Fruit fly (Drosophila melanogaster) whole organism: ENCODE data around the gene CG15643.

ENCODE experiments used
- CG8478 ChIP-seq: fragments of >200 bp; optimal IDR thresholded peaks from 2 replicates; lab custom pipeline; 2018; ENCODE audit warnings: inconsistent platforms
- Dll ChIP-seq: fragments of >200 bp; optimal IDR thresholded peaks from 2 replicates; lab custom pipeline; 2017
- EcR ChIP-seq, 2 experiments: fragments of >200 bp; optimal IDR thresholded peaks; 2 replicates each; lab custom pipeline; 2017; ENCODE audit warnings: missing biosample characterization in 2 of 2, missing genetic modification characterization in 2 of 2, missing genetic modification reagents in 2 of 2
- psq ChIP-seq: fragments of >200 bp; optimal IDR thresholded peaks from 2 replicates; lab custom pipeline; 2017
- usp ChIP-seq: fragments of >200 bp; optimal IDR thresholded peaks from 2 replicates; lab custom pipeline; 2017; ENCODE audit warnings: missing biosample characterization, missing genetic modification characterization, mixed read lengths

DNA sequence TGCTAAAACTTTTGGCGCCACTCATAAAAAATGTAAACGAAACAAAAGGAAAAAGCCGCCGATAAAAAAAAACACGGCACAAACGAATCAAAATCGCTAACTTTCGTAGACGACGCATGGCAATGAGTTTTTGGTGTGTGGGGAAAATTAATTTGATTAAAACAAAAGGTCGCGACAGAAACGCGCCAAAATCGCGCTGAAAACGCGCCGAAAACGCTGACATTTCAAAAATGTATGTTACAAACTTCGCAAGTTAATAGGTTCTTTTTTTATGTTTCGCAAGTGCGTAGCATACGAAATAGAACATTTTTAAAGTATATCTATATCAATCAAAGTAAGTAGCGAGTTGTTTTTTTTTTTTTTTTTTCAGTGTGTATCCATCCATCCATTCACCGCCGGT, 44.1 kb upstream of the CG15643 start:
- TF ChIP-seq CG8478 = no peak
- TF ChIP-seq EcR (GFP tag; optimal IDR thresholded peaks at IDR 0.05; lab: Kevin White, UChicago) = no peak
- no peak for TF ChIP-seq Dll (lab: Kevin White, UChicago)
- no peak for TF ChIP-seq usp (GFP tag; lab: Kevin White, UChicago)
- TF ChIP-seq psq (lab: Kevin White, UChicago) = no peak
